Worm (Caenorhabditis elegans) whole organism, young adult: ENCODE results near the gene adah-1.

Experiments used
- B0035.1 ChIP-seq: sonication (generic microtip); optimal IDR thresholded peaks from 2 replicates; lab custom pipeline; 2016; ENCODE audit warnings: missing genetic modification characterization, mild to moderate bottlenecking, missing compliant biosample characterization, missing genotype, missing genetic modification reagents
- D2030.7 ChIP-seq: fragments of 200-800 bp; sonication (Bioruptor generic); IDR thresholded peaks from 2 replicates; pipeline ENCODE4 v1.3.6; 2022; ENCODE audit warnings: missing genetic modification reagents, missing genetic modification characterization, missing compliant biosample characterization
- F33H1.4 ChIP-seq: fragments of 200-800 bp; sonication (Bioruptor generic); IDR thresholded peaks from 2 replicates; pipeline ENCODE4 v1.3.6; 2022; ENCODE audit warnings: missing genetic modification reagents, missing genetic modification characterization, missing compliant biosample characterization
- F37B4.10 ChIP-seq: fragments of 200-800 bp; sonication (Bioruptor generic); IDR thresholded peaks from 2 replicates; pipeline ENCODE4 v1.3.6; 2022; ENCODE audit warnings: missing genetic modification characterization, missing compliant biosample characterization
- F49E8.2 ChIP-seq: sonication (generic microtip); optimal IDR thresholded peaks from 3 replicates; lab custom pipeline; 2017; ENCODE audit warnings: missing genetic modification characterization, mild to moderate bottlenecking, missing compliant biosample characterization, antibody characterized with exemption, moderate library complexity; ENCODE audit not compliant: insufficient read depth
- K12H6.12 ChIP-seq: fragments of 200-800 bp; sonication (Bioruptor generic); optimal IDR thresholded peaks from 2 replicates; lab custom pipeline; 2018; ENCODE audit warnings: mild to moderate bottlenecking, missing genetic modification characterization, missing compliant biosample characterization
- Y53G8AR.9 ChIP-seq: fragments of 200-800 bp; sonication (Bioruptor generic); conservative IDR thresholded peaks from 2 replicates; pipeline ENCODE4 v1.3.6; 2022; ENCODE audit warnings: missing genetic modification reagents, missing genetic modification characterization, missing compliant biosample characterization
- Y56A3A.18 ChIP-seq: fragments of 200-800 bp; sonication (Bioruptor generic); IDR thresholded peaks from 2 replicates; pipeline ENCODE4 v1.3.6; 2022; ENCODE audit warnings: missing genetic modification reagents, missing genetic modification characterization, missing compliant biosample characterization
- Y67H2A.10 ChIP-seq: fragments of 200-800 bp; sonication (Bioruptor generic); conservative IDR thresholded peaks from 2 replicates; pipeline ENCODE4 v1.3.6; 2022; ENCODE audit warnings: missing genetic modification reagents, missing genetic modification characterization, missing compliant biosample characterization
- Y79H2A.3 ChIP-seq: fragments of 200-800 bp; sonication (Bioruptor generic); conservative IDR thresholded peaks from 2 replicates; pipeline ENCODE4 v1.3.6; 2022; ENCODE audit warnings: missing genetic modification reagents, missing genetic modification characterization, missing compliant biosample characterization
- atf-7 ChIP-seq: sonication (generic microtip); optimal IDR thresholded peaks from 2 replicates; lab custom pipeline; 2017; ENCODE audit warnings: mild to moderate bottlenecking, missing genetic modification characterization, missing compliant biosample characterization
- attf-5 ChIP-seq: fragments of 200-800 bp; sonication (Bioruptor generic); optimal IDR thresholded peaks from 2 replicates; lab custom pipeline; 2018; ENCODE audit warnings: mild to moderate bottlenecking, missing genetic modification characterization, missing compliant biosample characterization
- cebp-1 ChIP-seq, 2 experiments: fragments of 200-800 bp in 1 of 2; sonication (Bioruptor generic) in 1 of 2; sonication (generic microtip) in 1 of 2; IDR thresholded peaks in 1 of 2; optimal IDR thresholded peaks in 1 of 2; 2 replicates each; pipeline versions ENCODE4 v1.3.6 to Lab custom; 2017 to 2022; ENCODE audit warnings: missing compliant biosample characterization in 2 of 2, missing genetic modification characterization in 2 of 2, mild to moderate bottlenecking in 1 of 2, missing genetic modification reagents in 1 of 2, moderate library complexity in 1 of 2
- ceh-27 ChIP-seq: fragments of 200-800 bp; sonication (Bioruptor generic); optimal IDR thresholded peaks from 2 replicates; lab custom pipeline; 2018; ENCODE audit warnings: mild to moderate bottlenecking, missing genetic modification characterization, moderate library complexity, missing compliant biosample characterization
- die-1 ChIP-seq: sonication (generic microtip); optimal IDR thresholded peaks from 2 replicates; lab custom pipeline; 2016; ENCODE audit warnings: missing genotype, mild to moderate bottlenecking, missing genetic modification characterization, missing compliant biosample characterization
- egl-18 ChIP-seq: fragments of 200-800 bp; sonication (Bioruptor generic); IDR thresholded peaks from 2 replicates; pipeline ENCODE4 v1.3.6; 2022; ENCODE audit warnings: missing genetic modification reagents, missing genetic modification characterization, missing compliant biosample characterization
- ekl-4 ChIP-seq: fragments of 200-800 bp; sonication (Bioruptor generic); IDR thresholded peaks from 2 replicates; pipeline ENCODE4 v1.3.6; 2022; ENCODE audit warnings: missing genetic modification reagents, missing genetic modification characterization, missing compliant biosample characterization
- hlh-12 ChIP-seq: sonication (generic microtip); optimal IDR thresholded peaks from 2 replicates; lab custom pipeline; 2016; ENCODE audit warnings: missing genetic modification characterization, missing compliant biosample characterization
- hmg-1.2 ChIP-seq: fragments of 200-800 bp; sonication (Bioruptor generic); IDR thresholded peaks from 2 replicates; pipeline ENCODE4 v1.3.6; 2022; ENCODE audit warnings: missing genetic modification reagents, missing genetic modification characterization, missing compliant biosample characterization
- hmg-20 ChIP-seq: fragments of 200-800 bp; sonication (Bioruptor generic); IDR thresholded peaks from 2 replicates; pipeline ENCODE4 v1.3.6; 2022; ENCODE audit warnings: missing genetic modification reagents, missing genetic modification characterization, missing compliant biosample characterization
- hsf-1 ChIP-seq: fragments of 200-800 bp; sonication (Bioruptor generic); IDR thresholded peaks from 2 replicates; pipeline ENCODE4 v1.3.6; 2022; ENCODE audit warnings: missing genetic modification reagents, missing genetic modification characterization, missing compliant biosample characterization
- let-526 ChIP-seq: fragments of 200-800 bp; sonication (Bioruptor generic); IDR thresholded peaks from 2 replicates; pipeline ENCODE4 v1.3.6; 2022; ENCODE audit warnings: missing genetic modification reagents, missing genetic modification characterization, missing compliant biosample characterization
- lin-35 ChIP-seq, 3 experiments: fragments of 150-350 bp in 2 of 3; sonication (generic microtip) in 1 of 3; optimal IDR thresholded peaks; 2 replicates each; lab custom pipeline; 2014 to 2018; ENCODE audit warnings: missing biosample characterization in 3 of 3, missing genetic modification characterization in 3 of 3, missing genetic modification reagents in 3 of 3
- lin-40 ChIP-seq: sonication (generic microtip); optimal IDR thresholded peaks from 2 replicates; lab custom pipeline; 2016; ENCODE audit warnings: missing genetic modification characterization, mild to moderate bottlenecking, missing compliant biosample characterization, missing genotype, missing genetic modification reagents
- madf-8 ChIP-seq: fragments of 200-800 bp; sonication (Bioruptor generic); conservative IDR thresholded peaks from 2 replicates; pipeline ENCODE4 v1.3.6; 2022; ENCODE audit warnings: missing genetic modification reagents, missing genetic modification characterization, missing compliant biosample characterization
- mel-28 ChIP-seq: sonication (generic microtip); optimal IDR thresholded peaks from 2 replicates; lab custom pipeline; 2016; ENCODE audit warnings: borderline replicate concordance, mild to moderate bottlenecking, missing genetic modification characterization, missing compliant biosample characterization
- nhr-80 ChIP-seq: sonication (generic microtip); optimal IDR thresholded peaks from 2 replicates; lab custom pipeline; 2016; ENCODE audit warnings: missing genetic modification characterization, missing compliant biosample characterization
- pha-4 ChIP-seq: fragments of 150-350 bp; sonication (generic microtip); optimal IDR thresholded peaks from 2 replicates; lab custom pipeline; 2014; ENCODE audit warnings: missing biosample characterization, missing genetic modification reagents, missing genetic modification characterization
- rec-8 ChIP-seq, 2 experiments: sonication (generic microtip); optimal IDR thresholded peaks; 2 replicates each; lab custom pipeline; 2016; ENCODE audit warnings: mild to moderate bottlenecking in 2 of 2, missing genetic modification characterization in 2 of 2, missing genetic modification reagents in 2 of 2, missing genotype in 2 of 2, missing biosample characterization in 1 of 2, missing compliant biosample characterization in 1 of 2, moderate library complexity in 1 of 2
- sdz-38 ChIP-seq: sonication (generic microtip); optimal IDR thresholded peaks from 2 replicates; lab custom pipeline; 2016; ENCODE audit warnings: missing genotype, missing genetic modification characterization, missing compliant biosample characterization
- snpc-4 ChIP-seq, 5 experiments: fragments of 150-350 bp in 1 of 5; sonication (generic microtip) in 4 of 5; optimal IDR thresholded peaks; 2 replicates each; lab custom pipeline; 2014 to 2018; ENCODE audit warnings: missing genetic modification characterization in 5 of 5, missing biosample characterization in 3 of 5, antibody characterized with exemption in 2 of 5, mild to moderate bottlenecking in 2 of 5, missing compliant biosample characterization in 2 of 5, missing genotype in 2 of 5, moderate library complexity in 2 of 5, missing genetic modification reagents in 1 of 5
- somi-1 ChIP-seq: fragments of 200-800 bp; sonication (Bioruptor generic); optimal IDR thresholded peaks from 2 replicates; lab custom pipeline; 2018; ENCODE audit warnings: mild to moderate bottlenecking, missing genetic modification characterization, missing compliant biosample characterization
- tbp1 ChIP-seq: fragments of 200-800 bp; sonication (Bioruptor generic); optimal IDR thresholded peaks from 2 replicates; lab custom pipeline; 2018; ENCODE audit warnings: mild to moderate bottlenecking, missing genetic modification characterization, missing compliant biosample characterization
- unc-130 ChIP-seq: sonication (generic microtip); optimal IDR thresholded peaks from 2 replicates; lab custom pipeline; 2016; ENCODE audit warnings: missing genetic modification reagents, missing genetic modification characterization, missing compliant biosample characterization
- ztf-25 ChIP-seq: fragments of 200-800 bp; sonication (Bioruptor generic); IDR thresholded peaks from 2 replicates; pipeline ENCODE4 v1.3.6; 2022; ENCODE audit warnings: missing genetic modification reagents, missing genetic modification characterization, missing compliant biosample characterization
- ztf-26 ChIP-seq: sonication (generic microtip); optimal IDR thresholded peaks from 2 replicates; lab custom pipeline; 2017; ENCODE audit warnings: missing genetic modification characterization, missing compliant biosample characterization

The adah-1 gene

DNA sequence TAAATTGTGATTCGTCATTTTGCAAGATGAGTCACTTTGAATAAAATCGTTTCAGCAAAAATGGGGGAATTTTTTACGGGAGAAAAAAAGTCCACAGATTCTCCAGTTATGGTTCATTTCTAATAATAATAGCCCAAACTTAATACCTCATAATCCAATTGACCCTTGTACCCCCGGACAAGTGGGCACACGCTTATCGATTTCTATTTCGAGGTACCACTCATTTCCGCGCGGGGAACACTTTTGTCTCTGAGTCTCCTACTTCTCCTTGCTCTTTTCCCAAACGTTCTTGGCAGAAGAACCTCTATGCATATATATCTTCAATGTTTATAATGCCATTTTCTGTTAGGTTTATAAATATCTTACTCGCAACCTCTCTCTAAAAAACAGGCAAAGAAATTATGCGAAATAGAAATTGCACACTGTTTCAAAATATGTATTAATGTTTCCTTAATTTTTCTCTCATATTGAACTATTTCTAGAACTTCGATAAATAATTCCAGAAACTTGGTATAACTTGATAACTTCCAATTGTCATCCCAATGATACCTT, 6.8 kb upstream of the adah-1 start, which contains the start of gene gldi-4:
Gene gldi-4, plus strand, starts transcription at position 502 of the 552 bp plus-strand sequence.
- TF ChIP-seq madf-8 (GFP tag; lab: Robert Waterston, UW): no peak
- no peak for TF ChIP-seq ekl-4
- no peak for TF ChIP-seq hmg-20 (GFP tag; lab: Robert Waterston, UW)
- TF ChIP-seq Y56A3A.18 (GFP tag; lab: Robert Waterston, UW): no peak
- no peak for TF ChIP-seq die-1 (tag; lab: Kevin White, UChicago)
- TF ChIP-seq lin-40: no peak
- no peak for TF ChIP-seq hmg-1.2 (GFP tag; lab: Robert Waterston, UW)
- TF ChIP-seq unc-130 (GFP tag; lab: Kevin White, UChicago): no peak
- TF ChIP-seq hsf-1 (GFP tag; lab: Robert Waterston, UW): no peak
- no peak for TF ChIP-seq F33H1.4 (GFP tag; lab: Robert Waterston, UW)
- no peak for TF ChIP-seq B0035.1 (tag; lab: Kevin White, UChicago)
- TF ChIP-seq Y53G8AR.9: no peak

DNA sequence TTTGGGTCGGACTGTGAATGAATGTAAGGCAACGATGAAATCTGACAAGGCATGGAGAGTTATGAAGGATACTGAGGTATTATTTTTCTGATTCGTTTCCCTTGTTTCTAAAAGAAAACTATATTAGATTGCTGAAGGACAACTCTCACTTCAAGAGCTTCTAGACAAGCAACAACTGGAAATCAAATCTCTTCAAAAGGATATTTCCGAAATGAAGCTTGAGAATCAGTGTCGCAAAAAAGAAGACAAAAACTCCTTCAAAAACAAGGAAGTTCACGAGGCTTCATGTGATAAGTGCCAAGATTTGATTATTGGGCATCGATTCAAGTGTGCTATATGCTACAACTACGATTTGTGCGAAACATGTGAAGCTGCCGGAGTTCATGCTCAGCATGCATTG, 5.4 kb upstream of the adah-1 start:
- peak; percentile 9 for TF ChIP-seq ceh-27 (GFP tag; lab: Kevin White, UChicago)
- no peak for TF ChIP-seq mel-28

DNA sequence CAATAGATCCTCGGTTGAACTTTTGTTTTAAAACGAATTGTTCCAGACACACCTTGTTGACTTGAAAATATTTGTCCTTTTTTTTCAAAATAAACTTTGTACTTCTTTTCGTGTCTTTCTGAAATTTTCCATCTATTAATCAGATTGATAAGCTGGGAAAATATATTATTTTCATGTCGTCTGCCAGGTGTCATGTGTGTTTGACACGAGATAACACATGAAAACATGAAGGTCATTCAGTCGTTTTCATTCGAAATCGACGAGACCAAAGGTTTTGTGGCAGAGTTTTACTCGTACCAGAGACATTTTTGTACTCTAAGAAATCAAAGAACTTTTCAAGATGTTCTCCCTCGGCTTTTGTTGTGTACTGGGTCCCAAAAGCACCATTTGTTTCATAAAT, 3.4 kb upstream of the adah-1 start:
- TF ChIP-seq cebp-1 (GFP tag; IDR thresholded peaks at IDR 0.05; lab: Robert Waterston, UW): 0 out of 2 replicates have a peak, but pooled peaks have one; percentile 15
- peak; percentile 50 for TF ChIP-seq cebp-1 (tag; optimal IDR thresholded peaks at IDR 0.05; lab: Kevin White, UChicago)
- TF ChIP-seq attf-5: peak; percentile 38
- no peak for TF ChIP-seq F49E8.2 (tag; lab: Kevin White, UChicago)
- no peak for TF ChIP-seq egl-18
- TF ChIP-seq pha-4: peak; percentile 42
- TF ChIP-seq ztf-26 (tag; lab: Kevin White, UChicago): peak; percentile 19
- peak; percentile 5 for TF ChIP-seq tbp1 (GFP tag; lab: Kevin White, UChicago)
- TF ChIP-seq nhr-80 (tag; lab: Kevin White, UChicago): peak; percentile 78
- no peak for TF ChIP-seq ztf-25
- TF ChIP-seq D2030.7 (GFP tag; lab: Robert Waterston, UW): no peak
- no peak for TF ChIP-seq snpc-4 (GFP tag; optimal IDR thresholded peaks at IDR 0.05; lab: Kevin White, UChicago)
- TF ChIP-seq snpc-4 (tag; optimal IDR thresholded peaks at IDR 0.05; lab: Kevin White, UChicago): peak in 1 of 4 experiments; percentile 4
- TF ChIP-seq atf-7 (tag; lab: Kevin White, UChicago): peak; percentile 9
- no peak for TF ChIP-seq F37B4.10 (GFP tag; lab: Robert Waterston, UW)
- no peak for TF ChIP-seq K12H6.12 (tag; lab: Kevin White, UChicago)
- TF ChIP-seq Y79H2A.3 (GFP tag; lab: Robert Waterston, UW): no peak
- no peak for TF ChIP-seq rec-8 (tag; optimal IDR thresholded peaks at IDR 0.05; lab: Kevin White, UChicago)

DNA sequence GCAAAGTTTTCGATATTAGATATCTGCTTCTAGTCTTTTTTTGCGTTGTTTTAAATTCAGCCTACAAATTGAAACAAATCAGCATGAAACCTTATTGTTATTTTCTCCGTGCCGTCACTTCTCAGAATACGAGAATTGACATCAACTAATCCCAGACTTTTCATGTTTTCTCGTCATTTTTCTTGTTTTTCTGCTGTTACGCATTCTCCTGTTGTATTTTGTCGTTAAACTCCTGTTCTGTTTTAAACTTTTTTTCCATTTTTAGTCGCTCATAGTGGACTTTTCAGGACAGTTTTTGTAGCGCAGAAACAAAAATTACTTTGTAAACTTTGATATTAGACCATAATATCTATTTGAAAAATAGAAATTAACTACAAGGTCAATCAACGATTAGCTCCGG, 1.8 kb upstream of the adah-1 start:
- TF ChIP-seq attf-5: no peak
- TF ChIP-seq Y56A3A.18 (GFP tag; lab: Robert Waterston, UW): no peak

DNA sequence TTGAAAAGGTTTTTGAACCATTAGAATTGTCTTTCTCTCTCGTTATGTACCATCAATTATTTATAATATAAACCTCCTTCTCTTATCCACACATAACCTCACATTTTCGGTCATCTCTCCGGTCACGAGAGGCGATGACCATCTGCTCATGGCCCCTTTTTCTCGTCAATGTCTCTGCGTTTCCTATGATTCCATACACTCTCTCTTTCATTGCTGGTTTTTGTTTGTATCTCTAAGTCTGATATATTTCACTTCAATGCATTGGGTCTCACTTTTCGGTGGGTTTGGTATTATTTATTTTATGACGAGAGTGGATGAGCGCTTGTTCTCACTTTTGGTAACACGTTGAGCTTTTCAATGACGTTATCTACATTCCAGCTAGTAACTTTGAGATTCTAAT, 1.0 kb upstream of the adah-1 start:
- TF ChIP-seq hsf-1 (GFP tag; lab: Robert Waterston, UW) (no peak), lin-40 (peak; percentile 11), Y67H2A.10 (GFP tag; lab: Robert Waterston, UW) (no peak), atf-7 (tag; lab: Kevin White, UChicago) (no peak), B0035.1 (tag; lab: Kevin White, UChicago) (no peak), hlh-12 (tag; lab: Kevin White, UChicago) (no peak), F37B4.10 (GFP tag; lab: Robert Waterston, UW) (no peak), somi-1 (GFP tag; lab: Kevin White, UChicago) (no peak), sdz-38 (tag; lab: Kevin White, UChicago) (no peak), ekl-4 (peak; percentile 46; the same call in 1 of the 2 replicates), hmg-1.2 (GFP tag; lab: Robert Waterston, UW) (peak; percentile 85), let-526 (GFP tag; lab: Robert Waterston, UW) (no peak), lin-35 (GFP tag; optimal IDR thresholded peaks at IDR 0.05; lab: Kevin White, UChicago) (peak in 1 of 3 experiments; percentile 17), attf-5 (peak; percentile 32), hmg-20 (GFP tag; lab: Robert Waterston, UW) (no peak), K12H6.12 (tag; lab: Kevin White, UChicago) (no peak), cebp-1 (GFP tag; IDR thresholded peaks at IDR 0.05; lab: Robert Waterston, UW) (no peak), cebp-1 (tag; optimal IDR thresholded peaks at IDR 0.05; lab: Kevin White, UChicago) (peak; percentile 39)
